Fruit fly (Drosophila melanogaster) whole organism, pupa: Measurements from ENCODE around the gene Sqor.

Experiments used
- CG10348 ChIP-seq: fragments of 200-800 bp; sonication (Bioruptor generic); IDR thresholded peaks from 2 replicates; pipeline ENCODE4 v1.3.6; 2022; ENCODE audit warnings: missing biosample characterization, missing genetic modification characterization
- CG12605 ChIP-seq: fragments of 200-800 bp; sonication (Bioruptor generic); IDR thresholded peaks from 2 replicates; pipeline ENCODE4 v1.3.6; 2022; ENCODE audit warnings: missing biosample characterization, missing genetic modification characterization
- CG13204 ChIP-seq: fragments of 200-800 bp; sonication (Bioruptor generic); optimal IDR thresholded peaks from 2 replicates; lab custom pipeline; 2018; ENCODE audit warnings: missing biosample characterization, mild to moderate bottlenecking, missing genetic modification characterization, moderate library complexity
- CG14655 ChIP-seq: fragments of 200-800 bp; sonication (Bioruptor generic); optimal IDR thresholded peaks from 3 replicates; lab custom pipeline; 2017; ENCODE audit warnings: mild to moderate bottlenecking, missing biosample characterization, missing genetic modification reagents, missing genetic modification characterization
- CG15710 ChIP-seq: fragments of 200-800 bp; sonication (Bioruptor generic); optimal IDR thresholded peaks from 2 replicates; lab custom pipeline; 2018; ENCODE audit warnings: missing biosample characterization, mild to moderate bottlenecking, missing genetic modification characterization, moderate library complexity
- CG17806 ChIP-seq: fragments of 200-800 bp; sonication (Bioruptor generic); optimal IDR thresholded peaks from 2 replicates; lab custom pipeline; 2018; ENCODE audit warnings: missing biosample characterization, mild to moderate bottlenecking, missing genetic modification characterization, moderate library complexity
- CG32121 ChIP-seq: fragments of 200-800 bp; sonication (Bioruptor generic); IDR thresholded peaks from 2 replicates; pipeline ENCODE4 v1.3.6; 2022; ENCODE audit warnings: missing biosample characterization, missing genetic modification characterization
- CG34367 ChIP-seq: fragments of 200-800 bp; sonication (Bioruptor generic); optimal IDR thresholded peaks from 2 replicates; lab custom pipeline; 2018; ENCODE audit warnings: missing biosample characterization, mild to moderate bottlenecking, missing genetic modification characterization
- CG4496 ChIP-seq: fragments of 200-800 bp; sonication (Bioruptor generic); IDR thresholded peaks from 3 replicates; pipeline ENCODE4 v1.3.6; 2022; ENCODE audit warnings: missing biosample characterization, missing genetic modification characterization
- CG8159 ChIP-seq: fragments of 200-800 bp; sonication (Bioruptor generic); optimal IDR thresholded peaks from 3 replicates; lab custom pipeline; 2018; ENCODE audit warnings: missing biosample characterization, mild to moderate bottlenecking, missing genetic modification characterization, moderate library complexity
- CG8301 ChIP-seq: fragments of 200-800 bp; sonication (Bioruptor generic); optimal IDR thresholded peaks from 2 replicates; lab custom pipeline; 2018; ENCODE audit warnings: missing biosample characterization, mild to moderate bottlenecking, missing genetic modification characterization
- CG9948 ChIP-seq: fragments of 200-800 bp; sonication (Bioruptor generic); optimal IDR thresholded peaks from 2 replicates; lab custom pipeline; 2018; ENCODE audit warnings: missing biosample characterization, mild to moderate bottlenecking, missing genetic modification characterization, moderate library complexity
- D1 ChIP-seq: fragments of 200-800 bp; sonication (Bioruptor generic); optimal IDR thresholded peaks from 2 replicates; lab custom pipeline; 2018; ENCODE audit warnings: missing biosample characterization, mild to moderate bottlenecking, missing genetic modification characterization, moderate library complexity
- EcR ChIP-seq: fragments of 200-800 bp; sonication (Bioruptor generic); optimal IDR thresholded peaks from 3 replicates; lab custom pipeline; 2019; ENCODE audit warnings: missing biosample characterization, missing genetic modification characterization, mild to moderate bottlenecking, moderate library complexity, missing genetic modification reagents
- Ets98B ChIP-seq: fragments of 200-800 bp; sonication (Bioruptor generic); IDR thresholded peaks from 2 replicates; pipeline ENCODE4 v1.3.6; 2022; ENCODE audit warnings: missing biosample characterization, missing genetic modification characterization
- Pif1A ChIP-seq: fragments of 200-800 bp; sonication (Bioruptor generic); optimal IDR thresholded peaks from 3 replicates; lab custom pipeline; 2016; ENCODE audit warnings: missing biosample characterization, missing genetic modification characterization
- Pif1B ChIP-seq: fragments of 200-800 bp; sonication (Bioruptor generic); optimal IDR thresholded peaks from 3 replicates; lab custom pipeline; 2016; ENCODE audit warnings: missing biosample characterization, missing genetic modification characterization
- Snoo ChIP-seq: fragments of 200-800 bp; sonication (Bioruptor generic); optimal IDR thresholded peaks from 3 replicates; lab custom pipeline; 2017; ENCODE audit warnings: missing biosample characterization, mild to moderate bottlenecking, missing genetic modification characterization, inconsistent platforms
- fd96Ca ChIP-seq: fragments of 200-800 bp; sonication (Bioruptor generic); IDR thresholded peaks from 3 replicates; pipeline ENCODE4 v1.3.6; 2022; ENCODE audit warnings: missing biosample characterization, missing genetic modification characterization
- gl ChIP-seq: fragments of 200-800 bp; sonication (Bioruptor generic); optimal IDR thresholded peaks from 2 replicates; lab custom pipeline; 2018; ENCODE audit warnings: missing biosample characterization, mild to moderate bottlenecking, missing genetic modification characterization
- rn ChIP-seq: fragments of 200-800 bp; sonication (Bioruptor generic); IDR thresholded peaks from 2 replicates; pipeline ENCODE4 v1.3.6; 2022; ENCODE audit warnings: missing biosample characterization, missing genetic modification characterization

Gene Sqor

DNA sequence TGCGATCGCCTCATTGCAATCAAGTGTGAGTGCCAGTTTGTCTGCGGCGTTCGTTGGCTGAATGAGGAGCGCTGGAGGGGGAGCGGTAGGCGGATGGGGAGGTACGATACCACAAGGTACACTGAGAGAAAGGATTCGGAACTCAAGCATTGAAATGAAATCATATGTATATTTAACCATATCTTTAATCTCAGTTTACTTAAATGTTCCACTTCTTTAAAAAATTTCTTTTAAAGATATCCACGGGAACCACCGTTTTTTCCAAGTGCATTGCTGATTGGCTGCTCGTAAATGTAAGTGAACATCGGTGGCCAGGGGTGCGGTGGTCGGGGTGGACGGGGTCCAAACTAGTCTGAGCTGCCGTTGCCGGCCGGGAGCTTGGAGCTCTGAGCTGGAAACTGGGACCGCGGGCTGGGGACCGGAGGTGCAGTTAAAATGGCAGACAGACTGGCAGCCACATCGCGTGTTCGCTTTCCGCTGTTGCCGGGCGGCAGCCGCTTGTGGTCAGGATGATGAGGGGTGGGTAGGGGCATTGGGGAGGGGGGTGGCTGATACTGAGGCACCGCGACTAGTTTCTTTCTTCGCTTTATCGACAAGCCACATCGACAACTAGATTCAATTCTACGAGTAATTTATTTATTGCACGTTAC is 11.7 kb upstream of the Sqor start:
- TF ChIP-seq Ets98B (GFP tag; lab: Robert Waterston, UW), result peak; percentile 99
- peak; percentile 99 for TF ChIP-seq CG14655 (GFP tag; lab: Kevin White, UChicago)
- peak; percentile 97 for TF ChIP-seq CG9948
- peak; percentile 88 for TF ChIP-seq D1
- TF ChIP-seq CG32121 (GFP tag; lab: Robert Waterston, UW), result peak; percentile 99
- peak; percentile 89 for TF ChIP-seq EcR (GFP tag; lab: Kevin White, UChicago)
- peak; percentile 99 for TF ChIP-seq rn (GFP tag; lab: Robert Waterston, UW)
- TF ChIP-seq CG8159 (tag; lab: Kevin White, UChicago), result peak; percentile 99
- peak; percentile 97 for TF ChIP-seq gl (tag; lab: Kevin White, UChicago)
- TF ChIP-seq fd96Ca (GFP tag; lab: Robert Waterston, UW), result peak; percentile 99
- TF ChIP-seq Pif1B, result peak; percentile 97
- peak; percentile 99 for TF ChIP-seq CG15710 (tag; lab: Kevin White, UChicago)
- TF ChIP-seq CG12605 (GFP tag; lab: Robert Waterston, UW), result peak; percentile 99
- TF ChIP-seq CG13204 (GFP tag; lab: Kevin White, UChicago), result peak; percentile 95
- TF ChIP-seq CG34367 (tag; lab: Kevin White, UChicago), result peak; percentile 99
- peak; percentile 98 for TF ChIP-seq Pif1A (GFP tag; lab: Kevin White, UChicago)
- peak; percentile 98 for TF ChIP-seq CG17806 (tag; lab: Kevin White, UChicago)
- peak; percentile 99 for TF ChIP-seq CG4496
- TF ChIP-seq Snoo (tag; lab: Kevin White, UChicago), result peak; percentile 97
- TF ChIP-seq CG10348 (GFP tag; lab: Robert Waterston, UW), result peak; percentile 97
- peak; percentile 99 for TF ChIP-seq CG8301 (tag; lab: Kevin White, UChicago)

DNA sequence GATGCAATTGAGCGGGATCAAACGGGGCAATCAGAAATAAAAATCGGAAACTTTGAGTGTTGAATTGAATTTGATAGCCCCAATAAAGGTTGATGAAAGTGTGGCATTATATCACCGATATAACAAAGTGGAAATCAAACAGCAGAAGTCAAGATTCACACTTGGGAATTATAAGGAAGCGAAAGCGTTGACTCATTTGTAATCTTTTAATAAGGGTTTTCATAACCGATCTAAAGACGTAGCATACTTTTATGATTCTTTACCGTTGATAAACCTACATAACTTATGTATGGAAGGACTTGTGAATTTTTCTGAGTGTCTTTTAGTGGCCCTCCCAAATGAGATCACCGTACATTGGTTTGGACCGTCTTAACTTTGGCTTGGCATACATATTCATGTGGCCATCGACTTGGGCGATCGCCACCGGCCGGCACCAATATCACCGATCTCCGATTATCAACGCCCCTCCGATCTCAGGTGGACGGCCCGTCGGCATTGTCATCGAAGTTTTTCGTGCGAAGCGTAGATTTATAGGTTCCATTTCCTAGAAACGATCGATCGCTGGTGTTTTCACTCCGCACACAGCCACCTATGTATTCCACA is 10.5 kb upstream of the Sqor start:
- peak; percentile 27 for TF ChIP-seq CG8159 (tag; lab: Kevin White, UChicago)
- peak; percentile 6 for TF ChIP-seq CG34367 (tag; lab: Kevin White, UChicago)
- no peak for TF ChIP-seq CG4496
- no peak for TF ChIP-seq fd96Ca (GFP tag; lab: Robert Waterston, UW)
- TF ChIP-seq CG12605 (GFP tag; lab: Robert Waterston, UW), result no peak
- no peak for TF ChIP-seq Pif1B
- TF ChIP-seq CG15710 (tag; lab: Kevin White, UChicago), result peak; percentile 11
- peak; percentile 1 for TF ChIP-seq CG9948
- TF ChIP-seq CG14655 (GFP tag; lab: Kevin White, UChicago), result peak; percentile 13
- no peak for TF ChIP-seq D1
- no peak for TF ChIP-seq Snoo (tag; lab: Kevin White, UChicago)

DNA sequence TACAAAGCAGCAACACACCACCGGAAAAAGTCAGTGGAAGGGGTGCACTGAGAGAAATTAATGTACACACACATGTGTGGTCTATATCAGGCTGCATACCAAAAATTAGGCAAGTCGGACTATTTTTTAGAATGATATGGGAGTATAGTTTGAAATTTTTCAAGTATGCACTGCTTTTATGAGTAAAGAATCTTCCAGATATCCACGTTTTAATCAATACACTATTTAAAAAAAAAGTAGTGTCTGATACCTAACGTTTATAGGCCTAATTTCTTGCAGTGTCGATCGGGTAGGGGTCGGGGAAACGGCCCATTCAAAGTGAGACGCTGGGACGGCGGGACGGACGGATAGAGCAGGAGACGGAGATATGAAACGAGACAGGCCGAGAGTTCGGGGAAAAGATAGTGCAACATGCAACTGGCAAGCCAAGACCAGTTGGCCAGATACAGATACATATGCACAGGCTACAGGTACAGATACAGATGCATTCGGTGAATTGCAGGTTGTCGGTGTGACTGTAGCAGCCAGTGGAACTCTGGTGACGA is 9.5 kb upstream of the Sqor start:
- TF ChIP-seq CG14655 (GFP tag; lab: Kevin White, UChicago), result peak; percentile 95
- TF ChIP-seq Snoo (tag; lab: Kevin White, UChicago), result peak; percentile 41
- peak; percentile 95 for TF ChIP-seq Pif1A (GFP tag; lab: Kevin White, UChicago)
- peak; percentile 96 for TF ChIP-seq CG8159 (tag; lab: Kevin White, UChicago)
- TF ChIP-seq CG34367 (tag; lab: Kevin White, UChicago), result peak; percentile 91
- TF ChIP-seq fd96Ca (GFP tag; lab: Robert Waterston, UW), result peak; percentile 89
- TF ChIP-seq CG8301 (tag; lab: Kevin White, UChicago), result peak; percentile 95
- peak; percentile 79 for TF ChIP-seq Ets98B (GFP tag; lab: Robert Waterston, UW)
- peak; percentile 85 for TF ChIP-seq gl (tag; lab: Kevin White, UChicago)
- peak; percentile 92 for TF ChIP-seq CG17806 (tag; lab: Kevin White, UChicago)
- peak; percentile 82 for TF ChIP-seq CG12605 (GFP tag; lab: Robert Waterston, UW)
- TF ChIP-seq D1, result peak; percentile 88
- peak; percentile 70 for TF ChIP-seq CG10348 (GFP tag; lab: Robert Waterston, UW)
- peak; percentile 94 for TF ChIP-seq CG9948
- TF ChIP-seq EcR (GFP tag; lab: Kevin White, UChicago), result peak; percentile 19
- peak; percentile 74 for TF ChIP-seq CG13204 (GFP tag; lab: Kevin White, UChicago)
- peak; percentile 89 for TF ChIP-seq Pif1B
- peak; percentile 92 for TF ChIP-seq CG32121 (GFP tag; lab: Robert Waterston, UW)
- TF ChIP-seq CG15710 (tag; lab: Kevin White, UChicago), result peak; percentile 94
- TF ChIP-seq rn (GFP tag; lab: Robert Waterston, UW), result peak; percentile 42; the same call in 1 of the 2 replicates
- peak; percentile 88 for TF ChIP-seq CG4496

DNA sequence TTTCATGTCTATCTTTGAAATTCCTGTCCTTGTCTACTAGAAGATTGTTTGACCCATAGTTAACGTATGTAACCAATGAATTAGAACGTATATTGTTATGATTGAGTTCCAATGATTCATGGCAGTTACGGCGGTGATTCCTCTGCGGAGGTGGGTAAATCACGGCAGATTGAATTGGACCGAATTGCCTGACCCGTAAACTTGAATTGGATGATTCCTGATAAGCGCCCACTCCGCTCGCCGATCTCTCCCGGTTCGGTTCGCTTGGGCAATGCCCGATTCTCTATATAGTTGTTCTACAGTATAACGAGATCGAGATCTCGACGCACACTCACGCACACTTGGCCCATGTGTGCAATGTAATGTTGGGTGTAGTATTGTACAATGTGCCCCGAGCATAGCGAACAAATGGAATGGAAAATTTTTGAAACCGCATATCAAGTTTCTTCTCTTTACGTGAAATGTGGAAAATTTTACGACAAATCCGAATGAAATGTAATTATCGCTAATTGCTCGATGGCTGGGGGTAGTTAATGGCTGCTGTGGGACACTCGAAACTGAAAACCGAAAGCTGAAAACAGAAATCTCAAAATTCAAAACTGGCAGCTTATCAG is 8.5 kb upstream of the Sqor start:
- TF ChIP-seq CG34367 (tag; lab: Kevin White, UChicago), result no peak
- TF ChIP-seq CG4496, result no peak
- no peak for TF ChIP-seq Snoo (tag; lab: Kevin White, UChicago)
- peak; percentile 29 for TF ChIP-seq EcR (GFP tag; lab: Kevin White, UChicago)
- no peak for TF ChIP-seq gl (tag; lab: Kevin White, UChicago)
- no peak for TF ChIP-seq CG15710 (tag; lab: Kevin White, UChicago)
- no peak for TF ChIP-seq CG13204 (GFP tag; lab: Kevin White, UChicago)
- TF ChIP-seq CG17806 (tag; lab: Kevin White, UChicago), result no peak

DNA sequence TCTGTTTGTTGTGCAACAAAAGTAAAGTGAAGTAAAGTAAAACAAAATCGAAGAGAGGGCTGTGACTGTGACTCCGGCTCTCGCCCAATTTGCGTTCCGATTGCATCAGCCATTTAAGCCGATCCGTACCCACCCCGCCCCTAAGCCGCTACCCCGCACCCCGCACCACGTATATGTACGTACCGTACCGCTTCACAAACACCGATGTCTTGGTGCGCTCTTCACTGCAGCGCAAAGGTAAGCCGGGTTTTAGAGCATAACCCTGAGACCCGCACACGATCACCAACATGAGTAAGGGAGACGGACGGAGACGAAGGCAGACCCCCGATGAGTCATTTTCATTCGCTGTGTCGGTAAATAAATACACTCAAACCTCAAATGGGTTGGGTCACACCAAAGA is 7.7 kb upstream of the Sqor start:
- TF ChIP-seq CG10348 (GFP tag; lab: Robert Waterston, UW) (no peak), EcR (GFP tag; lab: Kevin White, UChicago) (no peak), CG9948 (no peak), CG34367 (tag; lab: Kevin White, UChicago) (no peak), CG32121 (GFP tag; lab: Robert Waterston, UW) (no peak), Pif1A (GFP tag; lab: Kevin White, UChicago) (no peak), D1 (no peak), Pif1B (no peak), CG17806 (tag; lab: Kevin White, UChicago) (no peak), CG13204 (GFP tag; lab: Kevin White, UChicago) (no peak), fd96Ca (GFP tag; lab: Robert Waterston, UW) (no peak)
